In the genomic region with DNA sequence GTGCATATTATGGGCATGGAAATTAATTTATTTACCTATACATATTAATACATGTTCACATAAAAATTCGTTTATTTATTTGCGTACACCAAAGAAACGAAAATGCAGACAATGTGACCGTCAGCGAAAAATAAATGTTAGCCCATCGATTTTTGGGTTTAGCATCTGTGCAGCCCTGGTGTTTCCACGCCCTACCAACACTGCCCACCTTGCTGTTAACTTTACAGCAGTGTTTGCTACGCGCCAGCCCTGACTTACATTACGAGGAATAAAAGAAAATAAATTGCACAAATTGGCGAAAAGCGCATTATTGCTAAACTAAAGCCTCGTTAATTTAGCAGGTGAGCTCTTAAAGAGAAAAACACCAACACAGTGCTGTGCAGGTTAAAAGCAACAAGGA, we compare ENCODE assay signal across 1 fruit fly cellular context.
TF ChIP-seq lines count a peak whose summit lies in the region.

A gene (plus strand): TSS at position 228 of the 400 bp plus-strand sequence.
A gene (plus strand): TSS at position 228 of the 400 bp plus-strand sequence.
A gene (plus strand): TSS at position 228 of the 400 bp plus-strand sequence.

TF ChIP-seq in whole organism, embryonic, 481 proteins besides CTCF, POLR2A, EP300 and RAD21 (continued from another document and continues in another):
- no peak for TF ChIP-seq CG1233 (GFP tag; optimal IDR thresholded peaks at IDR 0.05; lab: Kevin White, UChicago)
- TF ChIP-seq GATAe (GFP tag; conservative IDR thresholded peaks at IDR 0.05; lab: Robert Waterston, UW): no peak
- TF ChIP-seq CG2120 (GFP tag; optimal IDR thresholded peaks at IDR 0.05; lab: Kevin White, UChicago): peak; percentile 78
- TF ChIP-seq CG4854 (GFP tag; optimal IDR thresholded peaks at IDR 0.05; lab: Kevin White, UChicago): peak; percentile 55
- peak; percentile 40 for TF ChIP-seq caup (GFP tag; optimal IDR thresholded peaks at IDR 0.05; lab: Kevin White, UChicago; ENCODE audit: severe bottlenecking)
- TF ChIP-seq esg (GFP tag; conservative IDR thresholded peaks at IDR 0.05; lab: Robert Waterston, UW): no peak
- TF ChIP-seq fd102C (GFP tag; optimal IDR thresholded peaks at IDR 0.05; lab: Kevin White, UChicago): no peak
- peak; percentile 39 for TF ChIP-seq Dip3 (GFP tag; optimal IDR thresholded peaks at IDR 0.05; lab: Kevin White, UChicago)
- TF ChIP-seq CG32532 (GFP tag; IDR thresholded peaks at IDR 0.05; lab: Robert Waterston, UW): peak; percentile 59
- peak; percentile 10 for TF ChIP-seq lbe (GFP tag; optimal IDR thresholded peaks at IDR 0.05; lab: Kevin White, UChicago)
- 0 out of 2 replicates have a peak, but pooled peaks have one; percentile 12 for TF ChIP-seq CG11247 (GFP tag; IDR thresholded peaks at IDR 0.05; lab: Robert Waterston, UW)
- TF ChIP-seq CG15011 (GFP tag; optimal IDR thresholded peaks at IDR 0.05; lab: Kevin White, UChicago): no peak
- peak; percentile 60 for TF ChIP-seq CG9876 (GFP tag; optimal IDR thresholded peaks at IDR 0.05; lab: Kevin White, UChicago)
- TF ChIP-seq CG17568 (GFP tag; optimal IDR thresholded peaks at IDR 0.05; lab: Kevin White, UChicago): no peak
- peak; percentile 24 for TF ChIP-seq Dek (tag; optimal IDR thresholded peaks at IDR 0.05; lab: Kevin White, UChicago)
- peak; percentile 33 for TF ChIP-seq sug (tag; optimal IDR thresholded peaks at IDR 0.05; lab: Kevin White, UChicago)
- peak; percentile 31 for TF ChIP-seq CG2678 (tag; optimal IDR thresholded peaks at IDR 0.05; lab: Kevin White, UChicago)
- peak; percentile 45 for TF ChIP-seq gro (GFP tag; optimal IDR thresholded peaks at IDR 0.05; lab: Kevin White, UChicago)
- TF ChIP-seq CG1024 (GFP tag; IDR thresholded peaks at IDR 0.05; lab: Robert Waterston, UW): peak; percentile 49; the same call in 1 of the 2 replicates
- peak; percentile 21 for TF ChIP-seq Fer3 (tag; optimal IDR thresholded peaks at IDR 0.05; lab: Kevin White, UChicago)
- TF ChIP-seq zen2 (GFP tag; IDR thresholded peaks at IDR 0.05; lab: Robert Waterston, UW; ENCODE audit: partially characterized antibody): no peak
- 0 out of 2 replicates have a peak, but pooled peaks have one; percentile 4 for TF ChIP-seq Rx (GFP tag; IDR thresholded peaks at IDR 0.05; lab: Robert Waterston, UW)
- TF ChIP-seq schlank (tag; optimal IDR thresholded peaks at IDR 0.05; lab: Kevin White, UChicago): peak; percentile 14
- TF ChIP-seq Rfx (GFP tag; IDR thresholded peaks at IDR 0.05; lab: Robert Waterston, UW): peak; percentile 72
- TF ChIP-seq E2f2 (GFP tag; IDR thresholded peaks at IDR 0.05; lab: Robert Waterston, UW): peak; percentile 74
- TF ChIP-seq tup (GFP tag; optimal IDR thresholded peaks at IDR 0.05; lab: Kevin White, UChicago): peak; percentile 28
- TF ChIP-seq HLH54F (GFP tag; optimal IDR thresholded peaks at IDR 0.05; lab: Kevin White, UChicago): peak; percentile 54
- no peak for TF ChIP-seq Asciz (GFP tag; optimal IDR thresholded peaks at IDR 0.05; lab: Kevin White, UChicago)
- peak; percentile 59 for TF ChIP-seq CG17829 (tag; optimal IDR thresholded peaks at IDR 0.05; lab: Kevin White, UChicago)
- TF ChIP-seq Aef1 (GFP tag; IDR thresholded peaks at IDR 0.05; lab: Robert Waterston, UW): no peak
- TF ChIP-seq dmrt99B (tag; optimal IDR thresholded peaks at IDR 0.05; lab: Kevin White, UChicago): no peak
- TF ChIP-seq HLH3B (GFP tag; IDR thresholded peaks at IDR 0.05; lab: Robert Waterston, UW): 0 out of 2 replicates have a peak, but pooled peaks have one; percentile 5
- TF ChIP-seq pum (GFP tag; optimal IDR thresholded peaks at IDR 0.05; lab: Kevin White, UChicago): peak; percentile 52
- peak; percentile 18 for TF ChIP-seq PHDP (tag; optimal IDR thresholded peaks at IDR 0.05; lab: Kevin White, UChicago)
- TF ChIP-seq peb (GFP tag; IDR thresholded peaks at IDR 0.05; lab: Robert Waterston, UW): no peak
- TF ChIP-seq YL-1 (GFP tag; optimal IDR thresholded peaks at IDR 0.05; lab: Kevin White, UChicago): peak; percentile 96
- no peak for TF ChIP-seq Hand (GFP tag; optimal IDR thresholded peaks at IDR 0.05; lab: Kevin White, UChicago)
- peak; percentile 33 for TF ChIP-seq tx (GFP tag; optimal IDR thresholded peaks at IDR 0.05; lab: Kevin White, UChicago)
- no peak for TF ChIP-seq otp (GFP tag; IDR thresholded peaks at IDR 0.05; lab: Robert Waterston, UW)
- TF ChIP-seq twi (tag; optimal IDR thresholded peaks at IDR 0.05; lab: Kevin White, UChicago): peak; percentile 22
- TF ChIP-seq bigmax (GFP tag; optimal IDR thresholded peaks at IDR 0.05; lab: Kevin White, UChicago): no peak
- TF ChIP-seq CG12104 (GFP tag; optimal IDR thresholded peaks at IDR 0.05; lab: Kevin White, UChicago): no peak
- peak; percentile 54 for TF ChIP-seq repo (GFP tag; optimal IDR thresholded peaks at IDR 0.05; lab: Kevin White, UChicago)
- TF ChIP-seq Dref (GFP tag; IDR thresholded peaks at IDR 0.05; lab: Robert Waterston, UW): peak; percentile 55
- TF ChIP-seq CG11696 (GFP tag; IDR thresholded peaks at IDR 0.05; lab: Robert Waterston, UW): no peak
- peak; percentile 93 for TF ChIP-seq sens (GFP tag; lab: Kevin White, UChicago)
- TF ChIP-seq shn (GFP tag; optimal IDR thresholded peaks at IDR 0.05; lab: Kevin White, UChicago): peak; percentile 52
- no peak for TF ChIP-seq cwo (GFP tag; optimal IDR thresholded peaks at IDR 0.05; lab: Kevin White, UChicago)
- no peak for TF ChIP-seq CG17359 (tag; optimal IDR thresholded peaks at IDR 0.05; lab: Kevin White, UChicago)
- TF ChIP-seq CG17361 (GFP tag; IDR thresholded peaks at IDR 0.05; lab: Robert Waterston, UW): 0 out of 3 replicates have a peak, but pooled peaks have one; percentile 16
- TF ChIP-seq CG13624 (GFP tag; optimal IDR thresholded peaks at IDR 0.05; lab: Kevin White, UChicago): peak; percentile 68
- TF ChIP-seq slou (GFP tag; optimal IDR thresholded peaks at IDR 0.05; lab: Kevin White, UChicago): no peak
- TF ChIP-seq CG1647 (GFP tag; optimal IDR thresholded peaks at IDR 0.05; lab: Kevin White, UChicago): peak; percentile 16
- TF ChIP-seq tll (GFP tag; optimal IDR thresholded peaks at IDR 0.05; lab: Kevin White, UChicago): no peak
- no peak for TF ChIP-seq CG12071 (GFP tag; optimal IDR thresholded peaks at IDR 0.05; lab: Kevin White, UChicago)
- peak; percentile 99 for TF ChIP-seq CG7928 (GFP tag; optimal IDR thresholded peaks at IDR 0.05; lab: Kevin White, UChicago)
- TF ChIP-seq vfl (GFP tag; optimal IDR thresholded peaks at IDR 0.05; lab: Kevin White, UChicago): peak; percentile 44
- peak; percentile 79 for TF ChIP-seq CG33213 (GFP tag; optimal IDR thresholded peaks at IDR 0.05; lab: Kevin White, UChicago)
- peak; percentile 6 for TF ChIP-seq ftz-f1 (GFP tag; optimal IDR thresholded peaks at IDR 0.05; lab: Kevin White, UChicago)
- no peak for TF ChIP-seq BtbVII (GFP tag; optimal IDR thresholded peaks at IDR 0.05; lab: Kevin White, UChicago)
- peak; percentile 4 for TF ChIP-seq CG12299 (tag; optimal IDR thresholded peaks at IDR 0.05; lab: Kevin White, UChicago)
- TF ChIP-seq cas (GFP tag; IDR thresholded peaks at IDR 0.05; lab: Robert Waterston, UW): 0 out of 2 replicates have a peak, but pooled peaks have one; percentile 27
- TF ChIP-seq CG1603 (tag; optimal IDR thresholded peaks at IDR 0.05; lab: Kevin White, UChicago): peak; percentile 88
- TF ChIP-seq CG4617 (GFP tag; optimal IDR thresholded peaks at IDR 0.05; lab: Kevin White, UChicago; ENCODE audit: borderline replicate concordance): peak; percentile 98
- TF ChIP-seq ewg (GFP tag; optimal IDR thresholded peaks at IDR 0.05; lab: Kevin White, UChicago): peak; percentile 30
- no peak for TF ChIP-seq disco-r (GFP tag; optimal IDR thresholded peaks at IDR 0.05; lab: Kevin White, UChicago)
- TF ChIP-seq tap (tag; optimal IDR thresholded peaks at IDR 0.05; lab: Kevin White, UChicago): peak; percentile 5
- peak; percentile 51 for TF ChIP-seq mam (GFP tag; optimal IDR thresholded peaks at IDR 0.05; lab: Kevin White, UChicago)
- peak; percentile 7 for TF ChIP-seq HLHmδ (GFP tag; optimal IDR thresholded peaks at IDR 0.05; lab: Kevin White, UChicago)
- TF ChIP-seq lab (GFP tag; optimal IDR thresholded peaks at IDR 0.05; lab: Kevin White, UChicago): peak; percentile 47
- TF ChIP-seq zf30C (GFP tag; optimal IDR thresholded peaks at IDR 0.05; lab: Kevin White, UChicago): no peak
- no peak for TF ChIP-seq Mrtf (GFP tag; IDR thresholded peaks at IDR 0.05; lab: Robert Waterston, UW)
- TF ChIP-seq hkb (optimal IDR thresholded peaks at IDR 0.05; lab: Kevin White, UChicago): peak; percentile 25
- TF ChIP-seq hkb (GFP tag; IDR thresholded peaks at IDR 0.05; lab: Robert Waterston, UW): no peak
- peak in 1 of 2 experiments; percentile 8 for TF ChIP-seq insv (GFP tag; optimal IDR thresholded peaks at IDR 0.05; lab: Kevin White, UChicago)
- TF ChIP-seq slp2 (GFP tag; optimal IDR thresholded peaks at IDR 0.05; lab: Kevin White, UChicago): peak; percentile 26
- no peak for TF ChIP-seq CG30431 (GFP tag; optimal IDR thresholded peaks at IDR 0.05; lab: Kevin White, UChicago)
- TF ChIP-seq E2f1 (GFP tag; IDR thresholded peaks at IDR 0.05; lab: Robert Waterston, UW): no peak
- TF ChIP-seq tna (GFP tag; IDR thresholded peaks at IDR 0.05; lab: Robert Waterston, UW; ENCODE audit: partially characterized antibody): no peak
- TF ChIP-seq luna (GFP tag; optimal IDR thresholded peaks at IDR 0.05; lab: Kevin White, UChicago): peak; percentile 17
- peak; percentile 52 for TF ChIP-seq CG9817 (tag; optimal IDR thresholded peaks at IDR 0.05; lab: Kevin White, UChicago)
- TF ChIP-seq CG11085 (GFP tag; IDR thresholded peaks at IDR 0.05; lab: Robert Waterston, UW): peak; percentile 39; the same call in 1 of the 2 replicates
- peak; percentile 85 for TF ChIP-seq Ets97D (GFP tag; optimal IDR thresholded peaks at IDR 0.05; lab: Kevin White, UChicago)
- peak; percentile 10 for TF ChIP-seq bbx (GFP tag; IDR thresholded peaks at IDR 0.05; lab: Robert Waterston, UW; ENCODE audit: partially characterized antibody)
- peak; percentile 8 for TF ChIP-seq CG12744 (GFP tag; optimal IDR thresholded peaks at IDR 0.05; lab: Kevin White, UChicago)
- no peak for TF ChIP-seq bowl (GFP tag; IDR thresholded peaks at IDR 0.05; lab: Robert Waterston, UW)
- TF ChIP-seq CG34376 (GFP tag; optimal IDR thresholded peaks at IDR 0.05; lab: Kevin White, UChicago): peak; percentile 48
- peak; percentile 4 for TF ChIP-seq btn (GFP tag; optimal IDR thresholded peaks at IDR 0.05; lab: Kevin White, UChicago)
- peak; percentile 55 for TF ChIP-seq CG13287 (GFP tag; IDR thresholded peaks at IDR 0.05; lab: Robert Waterston, UW; ENCODE audit: partially characterized antibody)
- peak; percentile 46 for TF ChIP-seq Bgb (GFP tag; IDR thresholded peaks at IDR 0.05; lab: Robert Waterston, UW; ENCODE audit: partially characterized antibody)
- TF ChIP-seq CG14014 (GFP tag; IDR thresholded peaks at IDR 0.05; lab: Robert Waterston, UW): no peak; the same call in 1 of the 2 replicates
- TF ChIP-seq CG11560 (tag; IDR thresholded peaks at IDR 0.05; lab: Robert Waterston, UW): no peak
- no peak for TF ChIP-seq Ravus (GFP tag; IDR thresholded peaks at IDR 0.05; lab: Robert Waterston, UW)
- TF ChIP-seq Doc2 (GFP tag; IDR thresholded peaks at IDR 0.05; lab: Robert Waterston, UW): no peak
- TF ChIP-seq maf-S (GFP tag; optimal IDR thresholded peaks at IDR 0.05; lab: Kevin White, UChicago): peak; percentile 14
- no peak for TF ChIP-seq CG2875 (GFP tag; optimal IDR thresholded peaks at IDR 0.05; lab: Kevin White, UChicago)
- no peak for TF ChIP-seq D (optimal IDR thresholded peaks at IDR 0.05; lab: Kevin White, UChicago)
- TF ChIP-seq D (GFP tag; optimal IDR thresholded peaks at IDR 0.05; lab: Kevin White, UChicago): no peak
- TF ChIP-seq CG16815 (GFP tag; optimal IDR thresholded peaks at IDR 0.05; lab: Kevin White, UChicago): no peak
- TF ChIP-seq Fer1 (GFP tag; optimal IDR thresholded peaks at IDR 0.05; lab: Kevin White, UChicago): peak; percentile 11
- no peak for TF ChIP-seq lola (GFP tag; optimal IDR thresholded peaks at IDR 0.05; lab: Kevin White, UChicago)
- TF ChIP-seq tin (GFP tag; optimal IDR thresholded peaks at IDR 0.05; lab: Kevin White, UChicago): peak; percentile 53
- TF ChIP-seq z (GFP tag; IDR thresholded peaks at IDR 0.05; lab: Robert Waterston, UW): no peak
- peak; percentile 7 for TF ChIP-seq CG10979 (tag; optimal IDR thresholded peaks at IDR 0.05; lab: Kevin White, UChicago)
- TF ChIP-seq MESR4 (GFP tag; optimal IDR thresholded peaks at IDR 0.05; lab: Kevin White, UChicago): peak; percentile 86
- peak; percentile 23 for TF ChIP-seq p53 (GFP tag; optimal IDR thresholded peaks at IDR 0.05; lab: Kevin White, UChicago)
- TF ChIP-seq crp (GFP tag; optimal IDR thresholded peaks at IDR 0.05; lab: Kevin White, UChicago): peak in 1 of 2 experiments; percentile 70
- peak; percentile 19 for TF ChIP-seq CG4707 (GFP tag; optimal IDR thresholded peaks at IDR 0.05; lab: Kevin White, UChicago)
- peak; percentile 91 for TF ChIP-seq CG2116 (GFP tag; optimal IDR thresholded peaks at IDR 0.05; lab: Kevin White, UChicago)
- peak in 1 of 2 experiments; percentile 27 for TF ChIP-seq chif (GFP tag; optimal IDR thresholded peaks at IDR 0.05; lab: Kevin White, UChicago)
- peak; percentile 52 for TF ChIP-seq CG11504 (tag; optimal IDR thresholded peaks at IDR 0.05; lab: Kevin White, UChicago)
- no peak for TF ChIP-seq CG17385 (GFP tag; optimal IDR thresholded peaks at IDR 0.05; lab: Kevin White, UChicago)
- peak; percentile 64 for TF ChIP-seq Antp (GFP tag; optimal IDR thresholded peaks at IDR 0.05; lab: Kevin White, UChicago)
- no peak for TF ChIP-seq pan (optimal IDR thresholded peaks at IDR 0.05; lab: Kevin White, UChicago)
- peak in 1 of 2 experiments; percentile 22 for TF ChIP-seq pan (GFP tag; optimal IDR thresholded peaks at IDR 0.05 in 1 of 2, IDR thresholded peaks at IDR 0.05 in 1 of 2)
- TF ChIP-seq CG18764 (GFP tag; optimal IDR thresholded peaks at IDR 0.05; lab: Kevin White, UChicago): peak; percentile 59
- TF ChIP-seq CG9932 (GFP tag; IDR thresholded peaks at IDR 0.05; lab: Robert Waterston, UW): peak; percentile 67
- peak; percentile 56 for TF ChIP-seq NfI (GFP tag; optimal IDR thresholded peaks at IDR 0.05; lab: Kevin White, UChicago)
- TF ChIP-seq CG6854 (GFP tag; optimal IDR thresholded peaks at IDR 0.05; lab: Kevin White, UChicago): no peak
- TF ChIP-seq CG16863 (GFP tag; optimal IDR thresholded peaks at IDR 0.05; lab: Kevin White, UChicago): peak; percentile 0
- TF ChIP-seq usp (GFP tag; optimal IDR thresholded peaks at IDR 0.05; lab: Kevin White, UChicago): no peak
- TF ChIP-seq ato (GFP tag; IDR thresholded peaks at IDR 0.05; lab: Robert Waterston, UW; ENCODE audit: partially characterized antibody): no peak
- no peak for TF ChIP-seq scrt (GFP tag; optimal IDR thresholded peaks at IDR 0.05; lab: Kevin White, UChicago)
- TF ChIP-seq dmrt11E (tag; optimal IDR thresholded peaks at IDR 0.05; lab: Kevin White, UChicago): peak; percentile 23
- no peak for TF ChIP-seq ab (GFP tag; optimal IDR thresholded peaks at IDR 0.05; lab: Kevin White, UChicago)
